Worm (Caenorhabditis elegans) whole organism, L4/young adult: ENCODE results near the gene irld-20.

ENCODE experiments used
- W03F9.2 ChIP-seq: fragments of 150-350 bp; optimal IDR thresholded peaks from 2 replicates; lab custom pipeline; 2014; ENCODE audit warnings: missing biosample characterization, missing genetic modification characterization
- dao-5 ChIP-seq: sonication (generic microtip); optimal IDR thresholded peaks from 2 replicates; lab custom pipeline; 2016; ENCODE audit warnings: missing genotype, missing genetic modification characterization, moderate library complexity, missing compliant biosample characterization
- him-1 ChIP-seq: sonication (generic microtip); optimal IDR thresholded peaks from 2 replicates; lab custom pipeline; 2016; ENCODE audit warnings: missing genotype, missing genetic modification reagents, missing genetic modification characterization, missing compliant biosample characterization

The irld-20 gene

DNA sequence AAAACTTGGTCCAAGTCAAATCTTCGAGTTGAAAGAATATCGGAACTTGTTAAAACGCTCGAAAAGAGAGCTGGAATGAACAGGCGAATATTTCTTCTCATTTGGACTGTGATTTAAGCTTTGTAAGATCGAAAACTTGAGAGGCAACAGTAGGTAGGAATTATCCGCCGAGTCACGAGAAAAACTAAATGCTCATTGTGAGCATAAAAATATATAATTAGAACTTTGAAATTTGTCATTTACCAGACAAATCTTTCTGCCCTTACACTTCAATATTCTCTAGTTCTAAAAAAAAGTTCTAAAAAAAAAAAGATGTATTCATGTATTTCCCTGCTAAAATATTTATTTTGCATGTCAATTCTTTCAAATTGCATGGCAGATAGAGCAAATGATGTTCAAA lies 13.3 kb downstream of the irld-20 start, which contains the start of the genes irld-19 and irld-61:
Gene irld-19 (minus strand): TSS at position 101 of the 400 bp plus-strand sequence.
Gene irld-61 (plus strand): TSS at position 313 of the 400 bp plus-strand sequence.
- no peak for TF ChIP-seq W03F9.2 (tag; lab: Kevin White, UChicago)
- TF ChIP-seq dao-5 (tag; lab: Kevin White, UChicago): no peak
- TF ChIP-seq him-1: no peak

DNA sequence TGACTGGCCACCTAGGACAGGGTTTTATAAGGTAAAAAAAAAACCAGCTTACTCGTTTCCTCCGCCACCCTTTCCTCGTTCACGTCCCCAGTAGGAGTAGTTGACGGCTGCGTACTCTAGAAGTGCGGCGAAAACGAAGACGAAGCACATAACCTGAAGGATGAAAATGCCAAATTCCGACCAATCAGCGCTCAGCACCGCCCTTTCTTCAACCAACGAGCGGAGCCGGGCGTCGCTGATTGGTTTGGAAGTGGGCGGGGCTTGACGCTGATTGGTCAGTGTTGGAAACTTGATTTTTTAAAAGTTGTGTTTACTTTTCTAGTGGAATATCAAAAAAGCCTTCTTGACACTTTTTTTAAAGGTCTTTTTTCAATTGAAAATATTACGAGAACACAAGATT lies 22.8 kb downstream of the irld-20 start:
- TF ChIP-seq W03F9.2 (tag; lab: Kevin White, UChicago): no peak
- TF ChIP-seq him-1: no peak
- no peak for TF ChIP-seq dao-5 (tag; lab: Kevin White, UChicago)

DNA sequence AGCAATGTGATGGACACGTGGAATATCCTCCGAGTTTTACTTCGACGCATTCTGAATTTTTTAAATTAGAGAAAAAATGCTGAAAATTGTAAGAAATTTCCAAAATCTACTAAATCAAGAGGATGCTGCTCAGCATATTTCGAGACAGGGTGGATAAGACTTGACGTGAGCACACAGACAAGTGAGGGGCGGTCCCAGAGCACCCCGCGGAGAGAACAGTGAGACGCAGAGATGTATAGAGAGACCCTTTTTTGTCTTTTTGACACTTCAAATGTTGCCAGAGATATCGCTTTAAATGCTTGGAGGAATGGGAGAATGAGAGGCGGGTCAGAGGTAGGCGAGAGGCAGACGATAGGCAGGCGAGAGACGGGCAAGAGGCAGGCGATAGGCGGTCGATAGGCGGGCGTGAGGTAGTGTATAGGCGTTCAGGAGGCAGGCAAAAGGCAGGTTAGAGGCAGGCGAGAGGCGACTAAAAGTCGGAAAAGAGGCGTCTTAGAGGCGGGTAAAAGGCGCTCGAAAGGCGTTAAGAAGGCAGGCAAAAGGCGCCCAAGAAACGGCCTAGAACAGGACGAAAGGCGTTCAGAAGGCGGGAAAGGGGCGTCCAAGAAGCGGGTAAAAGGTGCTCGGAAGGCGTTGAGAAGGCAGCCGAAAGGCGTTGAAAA lies 28.9 kb downstream of the irld-20 start, which contains the start of gene gab-1:
Gene gab-1 (minus strand): TSS at position 51 of the 662 bp plus-strand sequence.
- no peak for TF ChIP-seq dao-5 (tag; lab: Kevin White, UChicago)
- no peak for TF ChIP-seq him-1

DNA sequence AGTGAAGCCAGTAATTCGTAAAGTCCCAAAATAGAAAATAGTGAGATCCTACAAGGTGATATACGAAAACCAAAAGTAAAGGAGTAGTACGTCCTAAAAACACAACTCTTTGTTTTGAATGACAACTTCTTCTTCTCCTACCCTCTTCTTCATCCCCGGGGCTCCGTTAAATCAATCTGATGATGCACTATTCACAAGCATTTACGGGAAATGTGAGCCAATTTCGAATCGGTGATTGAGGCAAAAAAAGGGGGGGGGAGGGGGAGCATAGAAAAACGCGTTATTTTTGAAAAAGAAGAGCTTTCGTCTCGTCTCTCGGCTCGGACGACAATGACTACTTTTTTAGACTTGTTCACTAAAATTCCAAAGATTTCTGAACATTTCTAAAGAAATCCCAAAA lies 33.0 kb downstream of the irld-20 start:
- TF ChIP-seq him-1 (no peak), W03F9.2 (tag; lab: Kevin White, UChicago) (no peak), dao-5 (tag; lab: Kevin White, UChicago) (no peak)

DNA sequence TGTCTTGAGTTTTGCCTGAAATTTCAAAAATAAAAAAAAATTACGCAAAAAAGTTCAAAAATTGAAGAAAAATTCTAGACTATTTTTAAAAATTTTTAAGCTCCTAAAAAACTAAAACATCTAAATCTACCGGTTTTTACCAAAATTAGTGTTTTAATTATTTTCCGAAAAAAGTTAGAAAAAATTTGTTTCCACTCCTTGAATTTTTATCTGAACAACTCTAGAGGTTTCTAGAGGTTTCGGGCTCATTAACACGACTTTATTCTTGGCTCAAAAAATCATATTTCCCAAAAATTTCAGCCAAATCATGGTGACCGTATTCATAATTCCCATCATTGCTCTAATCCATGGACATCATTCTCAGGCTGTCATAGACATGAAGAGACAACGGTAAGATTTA lies 33.9 kb downstream of the irld-20 start, which contains the start of gene lgc-37:
Gene lgc-37 (plus strand): TSS at position 301 of the 400 bp plus-strand sequence.
- TF ChIP-seq him-1 (no peak), dao-5 (tag; lab: Kevin White, UChicago) (no peak), W03F9.2 (tag; lab: Kevin White, UChicago) (no peak)

DNA sequence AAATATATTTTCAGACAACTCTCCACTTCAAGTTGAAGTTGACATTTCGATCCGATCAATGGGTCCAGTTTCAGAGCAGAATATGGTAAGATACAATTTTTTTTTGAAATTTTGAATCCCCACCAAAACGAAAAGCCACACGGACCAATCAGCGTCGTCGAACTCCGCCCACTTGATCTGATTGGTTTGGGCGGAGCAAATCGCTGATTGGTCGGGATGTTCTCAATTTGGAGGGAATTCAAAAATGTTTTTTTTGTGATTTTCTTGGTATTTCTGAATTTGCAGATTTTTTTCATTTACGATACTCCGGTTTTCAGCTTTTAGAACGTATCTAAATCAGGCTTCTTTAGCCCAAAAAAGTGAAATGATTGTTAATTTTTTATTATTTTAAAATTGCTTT lies 34.5 kb downstream of the irld-20 start:
- no peak for TF ChIP-seq dao-5 (tag; lab: Kevin White, UChicago)
- no peak for TF ChIP-seq W03F9.2 (tag; lab: Kevin White, UChicago)
- no peak for TF ChIP-seq him-1

DNA sequence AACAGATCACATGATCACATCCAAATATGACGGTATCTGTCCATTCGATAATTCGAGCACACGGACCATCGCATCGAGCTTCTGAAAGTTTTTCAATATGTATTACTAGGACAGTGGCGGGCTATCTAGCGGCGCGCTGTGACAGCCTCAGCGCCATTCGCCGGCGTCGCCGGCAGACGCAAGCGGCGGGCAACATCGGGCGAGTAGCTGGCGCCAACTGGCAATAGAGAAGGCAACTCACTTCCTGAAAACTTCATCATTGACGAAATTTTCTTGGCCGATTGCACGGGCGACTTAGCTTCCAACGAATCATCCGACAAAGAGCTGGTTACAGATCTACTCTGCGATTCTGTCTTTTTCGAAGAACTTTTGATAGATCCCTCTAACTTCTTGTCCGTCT lies 37.3 kb downstream of the irld-20 start:
- TF ChIP-seq him-1: no peak
- TF ChIP-seq W03F9.2 (tag; lab: Kevin White, UChicago): no peak
- TF ChIP-seq dao-5 (tag; lab: Kevin White, UChicago): no peak

DNA sequence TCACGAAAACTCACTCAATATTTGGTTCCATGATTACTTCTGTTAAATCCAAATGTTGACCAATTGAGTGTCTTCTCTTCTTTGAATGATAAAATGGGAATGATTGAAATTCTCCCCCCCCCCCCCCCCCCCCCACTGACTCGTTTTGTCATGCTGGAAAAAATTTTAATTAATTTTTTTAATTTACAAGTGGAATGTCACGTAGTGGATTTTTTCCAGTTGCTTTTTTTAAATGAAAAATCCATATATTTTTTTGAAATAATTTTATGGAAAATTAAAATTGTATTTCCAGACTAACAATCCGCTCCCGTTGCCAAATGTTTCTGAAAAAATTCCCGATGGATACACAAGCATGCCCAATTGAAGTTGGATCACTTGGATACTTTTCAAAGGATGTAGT lies 38.5 kb downstream of the irld-20 start, which contains the start of gene BE10.1:
Gene BE10.1 (minus strand): TSS at position 101 of the 400 bp plus-strand sequence.
- no peak for TF ChIP-seq W03F9.2 (tag; lab: Kevin White, UChicago)
- no peak for TF ChIP-seq him-1
- no peak for TF ChIP-seq dao-5 (tag; lab: Kevin White, UChicago)

DNA sequence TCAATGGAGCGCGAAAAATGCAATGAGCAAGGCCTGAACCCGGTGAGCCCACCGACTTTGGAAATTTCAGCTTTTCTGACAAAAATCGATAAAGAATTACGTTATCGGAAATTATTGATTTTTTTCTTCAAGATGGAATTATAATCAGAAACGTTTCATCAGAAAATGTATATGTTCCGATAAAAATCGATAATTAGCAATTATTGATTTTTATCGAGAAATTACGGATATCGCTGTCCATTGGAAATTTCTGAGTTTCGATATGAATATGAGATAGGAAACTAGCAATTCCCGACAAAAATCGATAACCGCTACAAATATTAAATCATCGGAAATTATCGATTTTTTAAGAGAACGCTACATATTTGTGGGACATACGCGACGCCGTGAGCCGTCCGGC lies 43.3 kb downstream of the irld-20 start:
- TF ChIP-seq dao-5 (tag; lab: Kevin White, UChicago) (no peak), W03F9.2 (tag; lab: Kevin White, UChicago) (no peak), him-1 (no peak)

DNA sequence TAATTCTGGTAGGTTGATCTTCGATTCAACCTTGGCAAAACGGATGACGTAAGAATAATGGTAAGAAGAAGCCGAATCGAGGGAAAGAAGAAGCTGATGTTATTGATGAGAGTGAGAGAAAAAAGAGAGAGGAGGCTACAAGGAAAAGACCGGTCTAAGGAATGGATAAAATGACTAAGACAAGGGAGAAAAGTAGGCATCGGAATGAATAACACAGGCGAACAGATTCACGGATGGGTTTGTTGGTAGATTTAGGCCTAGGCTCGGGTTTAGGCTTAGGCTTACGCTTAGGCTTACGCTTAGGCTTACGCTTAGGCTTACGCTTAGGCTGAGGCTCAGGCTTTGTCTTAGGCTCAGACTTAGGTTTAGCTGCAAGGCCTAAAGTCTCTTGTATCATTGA lies 47.6 kb downstream of the irld-20 start, which contains the start of gene agmo-1:
Gene agmo-1 (minus strand): TSS at position 101 of the 400 bp plus-strand sequence.
- TF ChIP-seq him-1: no peak
- no peak for TF ChIP-seq dao-5 (tag; lab: Kevin White, UChicago)
- no peak for TF ChIP-seq W03F9.2 (tag; lab: Kevin White, UChicago)

DNA sequence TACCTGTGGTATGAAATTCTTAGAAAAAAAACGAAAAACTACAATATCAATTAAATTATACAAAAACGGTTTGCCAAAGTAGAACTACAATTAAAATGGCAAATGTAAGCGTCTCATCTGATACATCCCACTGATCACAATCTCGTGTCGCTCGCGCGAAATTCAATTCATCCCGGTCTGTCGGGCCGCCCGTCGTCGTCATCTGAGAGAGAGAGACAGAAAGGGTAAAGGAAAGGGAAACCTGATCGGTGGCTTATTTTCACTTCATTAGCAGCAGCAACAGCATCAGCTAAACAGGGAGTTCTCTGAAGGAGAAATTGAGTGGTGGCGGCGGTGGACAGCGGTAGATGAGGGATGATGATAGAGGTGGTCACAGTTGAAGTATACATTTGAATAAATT lies 49.6 kb downstream of the irld-20 start:
- no peak for TF ChIP-seq dao-5 (tag; lab: Kevin White, UChicago)
- no peak for TF ChIP-seq him-1
- TF ChIP-seq W03F9.2 (tag; lab: Kevin White, UChicago): no peak
